Fruit fly (Drosophila melanogaster): Measurements from ENCODE around the gene ben.

DNA sequence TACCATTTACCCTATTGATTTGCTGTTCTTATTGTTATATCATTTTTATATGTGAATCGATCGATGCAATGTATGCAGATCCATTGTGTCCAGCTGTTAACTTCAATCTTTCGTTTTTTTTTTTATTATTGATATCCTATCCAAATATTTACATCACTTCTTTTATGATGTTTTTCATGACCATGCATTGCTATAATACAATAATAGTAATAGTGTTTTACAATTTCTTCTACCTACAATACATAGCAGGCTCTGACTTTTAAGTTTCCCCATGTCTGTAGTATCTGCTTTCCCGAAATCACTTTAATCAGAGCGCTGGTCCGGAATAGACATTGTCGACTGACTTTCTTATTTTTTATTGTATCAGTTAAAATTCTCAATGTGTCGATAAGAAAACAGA, 41.2 kb upstream of the ben start, which contains the start of gene CG11068:
- TF ChIP-seq CTCF (optimal IDR thresholded peaks at IDR 0.05) (no peak), CG8478 (optimal IDR thresholded peaks at IDR 0.05) (no peak)

Data from S2 (cell line).